Worm (Caenorhabditis elegans) whole organism, mixed stage, embryonic: ENCODE data around the gene Y38C1AA.7.

ENCODE experiments used
- flh-1 ChIP-seq: fragments of 200-800 bp; sonication (Bioruptor generic); optimal IDR thresholded peaks from 2 replicates; lab custom pipeline; 2018; ENCODE audit warnings: mild to moderate bottlenecking, missing genetic modification characterization, moderate library complexity, missing compliant biosample characterization
- lin-13 ChIP-seq: fragments of 150-350 bp; optimal IDR thresholded peaks from 2 replicates; lab custom pipeline; 2014; ENCODE audit warnings: missing biosample characterization, missing genetic modification characterization
- nhr-237 ChIP-seq: fragments of 150-350 bp; optimal IDR thresholded peaks from 2 replicates; lab custom pipeline; 2014; ENCODE audit warnings: missing biosample characterization, missing genetic modification characterization
- nhr-28 ChIP-seq: fragments of 150-350 bp; optimal IDR thresholded peaks from 2 replicates; lab custom pipeline; 2014; ENCODE audit warnings: missing biosample characterization, missing genetic modification characterization
- nhr-76 ChIP-seq: sonication (generic microtip); optimal IDR thresholded peaks from 2 replicates; lab custom pipeline; 2017; ENCODE audit warnings: missing biosample characterization, missing genetic modification characterization
- pha-4 ChIP-seq: fragments of 150-350 bp; optimal IDR thresholded peaks from 2 replicates; lab custom pipeline; 2018; ENCODE audit warnings: missing biosample characterization, missing genetic modification reagents, missing genetic modification characterization
- snpc-4 ChIP-seq: fragments of 150-350 bp; optimal IDR thresholded peaks from 2 replicates; lab custom pipeline; 2014; ENCODE audit warnings: missing biosample characterization, missing genetic modification characterization
- unc-62 ChIP-seq: fragments of 150-350 bp; optimal IDR thresholded peaks from 2 replicates; lab custom pipeline; 2014; ENCODE audit warnings: missing biosample characterization, missing genetic modification reagents, missing genetic modification characterization
- ztf-11 ChIP-seq: fragments of 150-350 bp; optimal IDR thresholded peaks from 2 replicates; lab custom pipeline; 2014; ENCODE audit warnings: missing biosample characterization, missing genetic modification characterization

DNA sequence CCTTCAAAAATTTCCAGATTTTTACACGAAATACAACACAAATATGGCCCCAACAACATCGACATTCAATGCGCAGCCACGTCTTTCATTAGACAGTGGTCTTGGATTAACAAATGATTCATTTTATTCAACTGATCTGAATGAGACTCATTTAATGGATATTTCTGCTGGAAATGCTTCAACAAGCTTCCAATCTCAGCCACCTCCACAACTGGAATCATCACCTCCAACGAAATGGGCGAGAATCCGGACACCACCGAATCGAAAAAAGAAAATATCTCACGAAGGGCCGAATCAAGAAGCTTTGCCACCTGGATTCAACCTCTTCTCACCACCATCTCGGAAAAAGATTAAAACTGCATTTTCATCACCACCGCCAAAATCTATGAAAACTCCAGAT, 20.9 kb downstream of the Y38C1AA.7 start:
- TF ChIP-seq snpc-4 (tag; lab: Kevin White, UChicago) (no peak), ztf-11 (tag; lab: Kevin White, UChicago) (no peak), nhr-76 (tag; lab: Kevin White, UChicago) (no peak), flh-1 (no peak), unc-62 (GFP tag; lab: Kevin White, UChicago) (no peak), nhr-237 (tag; lab: Kevin White, UChicago) (no peak), pha-4 (tag; lab: Kevin White, UChicago) (no peak), nhr-28 (tag; lab: Kevin White, UChicago) (no peak), lin-13 (no peak)
